Worm (Caenorhabditis elegans): ENCODE data around the gene ugt-38.

- no peak for TF ChIP-seq dao-5 (tag; optimal IDR thresholded peaks at IDR 0.05)
- no peak for TF ChIP-seq him-1 (tag; optimal IDR thresholded peaks at IDR 0.05)
- TF ChIP-seq W03F9.2 (tag; optimal IDR thresholded peaks at IDR 0.05), result no peak
These were observed 28.5 kb downstream of the ugt-38 start, which contains the start of gene srx-33 for ce11 chrV:7118796-7119195.
